Worm (Caenorhabditis elegans) whole organism, early embryonic: ENCODE data around the gene Y47D7A.2.

Source experiments
- B0310.2 ChIP-seq: sonication (generic microtip); optimal IDR thresholded peaks from 2 replicates; lab custom pipeline; 2016; ENCODE audit warnings: mild to moderate bottlenecking, missing genetic modification characterization, missing compliant biosample characterization
- F13C5.2 ChIP-seq: sonication (generic microtip); optimal IDR thresholded peaks from 2 replicates; lab custom pipeline; 2017; ENCODE audit warnings: mild to moderate bottlenecking, missing genetic modification characterization, inconsistent platforms, missing compliant biosample characterization
- aly-1 ChIP-seq: sonication (generic microtip); optimal IDR thresholded peaks from 2 replicates; lab custom pipeline; 2016; ENCODE audit warnings: missing genetic modification characterization, missing compliant biosample characterization
- ama-1 ChIP-seq: fragments of 150-350 bp; optimal IDR thresholded peaks from 2 replicates; lab custom pipeline; 2014
- ceh-13 ChIP-seq: fragments of 200-800 bp; sonication (Bioruptor generic); optimal IDR thresholded peaks from 2 replicates; lab custom pipeline; 2018; ENCODE audit warnings: mild to moderate bottlenecking, missing genetic modification characterization, missing compliant biosample characterization
- ceh-36 ChIP-seq: sonication (generic microtip); optimal IDR thresholded peaks from 2 replicates; lab custom pipeline; 2016; ENCODE audit warnings: missing genetic modification characterization, inconsistent platforms, missing compliant biosample characterization
- ets-7 ChIP-seq: sonication (generic microtip); optimal IDR thresholded peaks from 2 replicates; lab custom pipeline; 2016; ENCODE audit warnings: missing genotype, missing genetic modification characterization, missing compliant biosample characterization
- flt-1 ChIP-seq: fragments of 200-800 bp; sonication (Bioruptor generic); IDR thresholded peaks from 2 replicates; pipeline ENCODE4 v1.3.6; 2022; ENCODE audit warnings: missing genetic modification characterization, missing compliant biosample characterization
- hmbx-1 ChIP-seq: sonication (generic microtip); optimal IDR thresholded peaks from 2 replicates; lab custom pipeline; 2016; ENCODE audit warnings: mild to moderate bottlenecking, missing genetic modification characterization, missing compliant biosample characterization
- hmg-4 ChIP-seq: fragments of 200-800 bp; sonication (Bioruptor generic); optimal IDR thresholded peaks from 2 replicates; lab custom pipeline; 2018; ENCODE audit warnings: mild to moderate bottlenecking, missing genetic modification characterization, missing compliant biosample characterization
- hnd-1 ChIP-seq: sonication (generic microtip); optimal IDR thresholded peaks from 2 replicates; lab custom pipeline; 2016; ENCODE audit warnings: missing genetic modification characterization, missing compliant biosample characterization
- pes-1 ChIP-seq: fragments of 200-800 bp; sonication (Bioruptor generic); IDR thresholded peaks from 2 replicates; pipeline ENCODE4 v1.3.6; 2022; ENCODE audit warnings: missing genetic modification reagents, missing genetic modification characterization, missing compliant biosample characterization
- scrt-1 ChIP-seq: fragments of 200-800 bp; sonication (Bioruptor generic); IDR thresholded peaks from 2 replicates; pipeline ENCODE4 v1.3.6; 2022; ENCODE audit warnings: missing genetic modification characterization, missing compliant biosample characterization
- sea-1 ChIP-seq: fragments of 200-800 bp; sonication (Bioruptor generic); conservative IDR thresholded peaks from 2 replicates; pipeline ENCODE4 v1.3.6; 2022; ENCODE audit warnings: missing genetic modification characterization, missing compliant biosample characterization
- tbx-11 ChIP-seq: fragments of 200-800 bp; sonication (Bioruptor generic); IDR thresholded peaks from 2 replicates; pipeline ENCODE4 v1.3.6; 2022; ENCODE audit warnings: missing genetic modification characterization, missing compliant biosample characterization
- tbx-37 ChIP-seq: fragments of 200-800 bp; sonication (Bioruptor generic); conservative IDR thresholded peaks from 2 replicates; pipeline ENCODE4 v1.3.6; 2022; ENCODE audit warnings: missing genetic modification reagents, missing genetic modification characterization, missing compliant biosample characterization
- tra-4 ChIP-seq: sonication (generic microtip); optimal IDR thresholded peaks from 2 replicates; lab custom pipeline; 2017; ENCODE audit warnings: missing genetic modification characterization, missing compliant biosample characterization

Gene Y47D7A.2

ce11 chrV:4414613-4415071, 5.4 kb upstream of the Y47D7A.2 start, which contains the start of gene grl-5:
grl-5 (minus strand) TSS chrV:4414663.
- TF ChIP-seq hmg-4, result no peak
- no peak for TF ChIP-seq tbx-11 (GFP tag; lab: Robert Waterston, UW)
- TF ChIP-seq sea-1, result no peak
- no peak for TF ChIP-seq ceh-13 (GFP tag; lab: Kevin White, UChicago)
- no peak for TF ChIP-seq hmbx-1 (tag; lab: Kevin White, UChicago)
- TF ChIP-seq F13C5.2, result no peak
- TF ChIP-seq B0310.2 (tag; lab: Kevin White, UChicago), result no peak
- no peak for TF ChIP-seq hnd-1 (tag; lab: Kevin White, UChicago)
- TF ChIP-seq pes-1 (GFP tag; lab: Robert Waterston, UW), result no peak
- no peak for TF ChIP-seq ama-1 (lab: Kevin White, UChicago)
- no peak for TF ChIP-seq aly-1 (tag; lab: Kevin White, UChicago)
- TF ChIP-seq ets-7 (tag; lab: Kevin White, UChicago), result no peak
- no peak for TF ChIP-seq ceh-36 (tag; lab: Kevin White, UChicago)

- TF ChIP-seq tbx-37 (no peak), tra-4 (tag; lab: Kevin White, UChicago) (no peak), tbx-11 (GFP tag; lab: Robert Waterston, UW) (no peak), hmg-4 (no peak)
Measured at ce11 chrV:4416710-4417109, 3.4 kb upstream of the Y47D7A.2 start, which contains the start of gene Y47D7A.18. Y47D7A.18 (minus strand) TSS chrV:4416810.

- no peak for TF ChIP-seq pes-1 (GFP tag; lab: Robert Waterston, UW)
- TF ChIP-seq F13C5.2, result no peak
- no peak for TF ChIP-seq ceh-36 (tag; lab: Kevin White, UChicago)
- TF ChIP-seq hnd-1 (tag; lab: Kevin White, UChicago), result no peak
- no peak for TF ChIP-seq aly-1 (tag; lab: Kevin White, UChicago)
- no peak for TF ChIP-seq tbx-37
- TF ChIP-seq hmg-4, result no peak
- no peak for TF ChIP-seq ama-1 (lab: Kevin White, UChicago)
- no peak for TF ChIP-seq tra-4 (tag; lab: Kevin White, UChicago)
- TF ChIP-seq flt-1, result no peak
- no peak for TF ChIP-seq sea-1
- no peak for TF ChIP-seq hmbx-1 (tag; lab: Kevin White, UChicago)
- TF ChIP-seq ets-7 (tag; lab: Kevin White, UChicago), result no peak
- TF ChIP-seq scrt-1, result no peak
- TF ChIP-seq tbx-11 (GFP tag; lab: Robert Waterston, UW), result no peak
- TF ChIP-seq B0310.2 (tag; lab: Kevin White, UChicago), result no peak
- no peak for TF ChIP-seq ceh-13 (GFP tag; lab: Kevin White, UChicago)
Measured at ce11 chrV:4418116-4418515, 2.0 kb upstream of the Y47D7A.2 start, which contains the start of gene Y47D7A.6. Y47D7A.6 (minus strand) TSS chrV:4418216.

ce11 chrV:4421475-4421874, 1.4 kb downstream of the Y47D7A.2 start, which contains the start of gene skr-14:
skr-14 (minus strand) TSS chrV:4421575.
- no peak for TF ChIP-seq tbx-11 (GFP tag; lab: Robert Waterston, UW)
- TF ChIP-seq flt-1, result no peak
- no peak for TF ChIP-seq scrt-1
- TF ChIP-seq sea-1, result no peak
- TF ChIP-seq ets-7 (tag; lab: Kevin White, UChicago), result no peak
- TF ChIP-seq ama-1 (lab: Kevin White, UChicago), result no peak
- no peak for TF ChIP-seq hmbx-1 (tag; lab: Kevin White, UChicago)
- no peak for TF ChIP-seq hnd-1 (tag; lab: Kevin White, UChicago)
- TF ChIP-seq ceh-13 (GFP tag; lab: Kevin White, UChicago), result no peak
- no peak for TF ChIP-seq hmg-4
- no peak for TF ChIP-seq B0310.2 (tag; lab: Kevin White, UChicago)
- no peak for TF ChIP-seq tra-4 (tag; lab: Kevin White, UChicago)
- TF ChIP-seq tbx-37, result no peak
- no peak for TF ChIP-seq pes-1 (GFP tag; lab: Robert Waterston, UW)

- TF ChIP-seq tra-4 (tag; lab: Kevin White, UChicago), result no peak
- no peak for TF ChIP-seq tbx-11 (GFP tag; lab: Robert Waterston, UW)
- no peak for TF ChIP-seq flt-1
- TF ChIP-seq hmbx-1 (tag; lab: Kevin White, UChicago), result no peak
- TF ChIP-seq ets-7 (tag; lab: Kevin White, UChicago), result no peak
- TF ChIP-seq F13C5.2, result no peak
- TF ChIP-seq hmg-4, result no peak
- no peak for TF ChIP-seq tbx-37
- no peak for TF ChIP-seq ama-1 (lab: Kevin White, UChicago)
- TF ChIP-seq sea-1, result no peak
- TF ChIP-seq pes-1 (GFP tag; lab: Robert Waterston, UW), result no peak
- no peak for TF ChIP-seq hnd-1 (tag; lab: Kevin White, UChicago)
- TF ChIP-seq aly-1 (tag; lab: Kevin White, UChicago), result no peak
- no peak for TF ChIP-seq ceh-13 (GFP tag; lab: Kevin White, UChicago)
- no peak for TF ChIP-seq ceh-36 (tag; lab: Kevin White, UChicago)
Measured at ce11 chrV:4422127-4422526, 2.1 kb downstream of the Y47D7A.2 start, which contains the start of gene skr-7. skr-7 (plus strand) TSS chrV:4422427.

- TF ChIP-seq hmg-4 (no peak), sea-1 (no peak), hmbx-1 (tag; lab: Kevin White, UChicago) (no peak), flt-1 (no peak), ceh-36 (tag; lab: Kevin White, UChicago) (no peak), pes-1 (GFP tag; lab: Robert Waterston, UW) (no peak), tbx-11 (GFP tag; lab: Robert Waterston, UW) (no peak), aly-1 (tag; lab: Kevin White, UChicago) (no peak), tbx-37 (no peak)
Measured at ce11 chrV:4423087-4423486, 3.0 kb downstream of the Y47D7A.2 start.

ce11 chrV:4423860-4424401, 3.9 kb downstream of the Y47D7A.2 start, which contains the start of the genes Y47D7A.9 and Y47D7A.19:
Y47D7A.9 (minus strand) TSS chrV:4423960.
Y47D7A.19 (plus strand) TSS chrV:4424351.
- TF ChIP-seq tbx-37 (no peak), ama-1 (lab: Kevin White, UChicago) (no peak), tbx-11 (GFP tag; lab: Robert Waterston, UW) (no peak), pes-1 (GFP tag; lab: Robert Waterston, UW) (no peak), F13C5.2 (no peak), hmbx-1 (tag; lab: Kevin White, UChicago) (no peak), sea-1 (no peak), ceh-13 (GFP tag; lab: Kevin White, UChicago) (no peak), B0310.2 (tag; lab: Kevin White, UChicago) (no peak), ceh-36 (tag; lab: Kevin White, UChicago) (no peak), hnd-1 (tag; lab: Kevin White, UChicago) (no peak), hmg-4 (no peak), scrt-1 (no peak), flt-1 (no peak)
